Fruit fly (Drosophila melanogaster) whole organism, prepupa: ENCODE data around the gene CG10194.

Source experiments
- Blimp-1 ChIP-seq: fragments of 200-800 bp; sonication (Bioruptor generic); optimal IDR thresholded peaks from 3 replicates; lab custom pipeline; 2017; ENCODE audit warnings: missing biosample characterization, missing genetic modification characterization, mild to moderate bottlenecking, moderate library complexity, missing genetic modification reagents
- CG10631 ChIP-seq: fragments of 200-800 bp; sonication (Bioruptor generic); optimal IDR thresholded peaks from 2 replicates; lab custom pipeline; 2016; ENCODE audit warnings: missing biosample characterization, missing genetic modification characterization
- CG10669 ChIP-seq: fragments of 200-800 bp; sonication (Bioruptor generic); optimal IDR thresholded peaks from 3 replicates; lab custom pipeline; 2018; ENCODE audit warnings: missing biosample characterization, mild to moderate bottlenecking, missing genetic modification characterization, moderate library complexity
- CG11294 ChIP-seq: fragments of 200-800 bp; sonication (Bioruptor generic); IDR thresholded peaks from 2 replicates; pipeline ENCODE4 v1.3.6; 2022; ENCODE audit warnings: missing biosample characterization, missing genetic modification characterization
- CG11762 ChIP-seq: fragments of 200-800 bp; sonication (Bioruptor generic); optimal IDR thresholded peaks from 3 replicates; lab custom pipeline; 2016; ENCODE audit warnings: missing biosample characterization, missing genetic modification characterization; ENCODE audit not compliant: insufficient read depth
- CG15336 ChIP-seq: fragments of 200-800 bp; sonication (Bioruptor generic); IDR thresholded peaks from 2 replicates; pipeline ENCODE4 v1.3.6; 2022; ENCODE audit warnings: missing biosample characterization, missing genetic modification characterization
- CG1621 ChIP-seq: fragments of 200-800 bp; sonication (Bioruptor generic); optimal IDR thresholded peaks from 3 replicates; lab custom pipeline; 2018; ENCODE audit warnings: missing biosample characterization, mild to moderate bottlenecking, missing genetic modification characterization
- CG16779 ChIP-seq: fragments of 200-800 bp; sonication (Bioruptor generic); optimal IDR thresholded peaks from 3 replicates; lab custom pipeline; 2017; ENCODE audit warnings: missing biosample characterization, mild to moderate bottlenecking, missing genetic modification characterization
- CG3032 ChIP-seq: fragments of 200-800 bp; optimal IDR thresholded peaks from 2 replicates; lab custom pipeline; 2019; ENCODE audit warnings: missing biosample characterization, mild to moderate bottlenecking, missing genetic modification characterization, moderate library complexity
- CG31627 ChIP-seq: fragments of 200-800 bp; sonication (Bioruptor generic); optimal IDR thresholded peaks from 3 replicates; lab custom pipeline; 2016; ENCODE audit warnings: missing biosample characterization, missing genetic modification characterization
- CG32006 ChIP-seq: fragments of 200-800 bp; sonication (Bioruptor generic); optimal IDR thresholded peaks from 3 replicates; lab custom pipeline; 2017; ENCODE audit warnings: missing biosample characterization, mild to moderate bottlenecking, missing genetic modification characterization
- CG3919 ChIP-seq: fragments of 200-800 bp; sonication (Bioruptor generic); optimal IDR thresholded peaks from 3 replicates; lab custom pipeline; 2016; ENCODE audit warnings: missing biosample characterization, missing genetic modification characterization
- CG4318 ChIP-seq: fragments of 200-800 bp; sonication (Bioruptor generic); optimal IDR thresholded peaks from 3 replicates; lab custom pipeline; 2017; ENCODE audit warnings: missing biosample characterization, mild to moderate bottlenecking, missing genetic modification characterization
- CG6792 ChIP-seq: fragments of 200-800 bp; sonication (Bioruptor generic); optimal IDR thresholded peaks from 3 replicates; lab custom pipeline; 2016; ENCODE audit warnings: missing biosample characterization, missing genetic modification characterization
- CG6808 ChIP-seq: fragments of 200-800 bp; sonication (Bioruptor generic); optimal IDR thresholded peaks from 3 replicates; lab custom pipeline; 2017; ENCODE audit warnings: missing biosample characterization, missing genetic modification characterization, mild to moderate bottlenecking, moderate library complexity, missing genetic modification reagents
- CG6854 ChIP-seq: fragments of 200-800 bp; sonication (Bioruptor generic); optimal IDR thresholded peaks from 2 replicates; lab custom pipeline; 2017; ENCODE audit warnings: missing biosample characterization, mild to moderate bottlenecking, missing genetic modification characterization
- CG7368 ChIP-seq: fragments of 200-800 bp; sonication (Bioruptor generic); optimal IDR thresholded peaks from 3 replicates; lab custom pipeline; 2016; ENCODE audit warnings: missing biosample characterization, missing genetic modification characterization
- CG8119 ChIP-seq: fragments of 200-800 bp; sonication (Bioruptor generic); IDR thresholded peaks from 3 replicates; pipeline ENCODE4 v1.3.6; 2022; ENCODE audit warnings: missing biosample characterization, missing genetic modification characterization
- CG8632 ChIP-seq: fragments of 200-800 bp; sonication (Bioruptor generic); optimal IDR thresholded peaks from 3 replicates; lab custom pipeline; 2016; ENCODE audit warnings: missing biosample characterization, missing genetic modification characterization
- Eip78C ChIP-seq: fragments of 200-800 bp; sonication (Bioruptor generic); peaks from one replicate; lab custom pipeline; 2016; ENCODE audit warnings: missing biosample characterization, missing genetic modification characterization
- Eip93F ChIP-seq: fragments of 200-800 bp; sonication (Bioruptor generic); optimal IDR thresholded peaks from 2 replicates; lab custom pipeline; 2016; ENCODE audit warnings: missing biosample characterization, mild to moderate bottlenecking, missing genetic modification characterization
- Ets96B ChIP-seq: fragments of 200-800 bp; optimal IDR thresholded peaks from 2 replicates; lab custom pipeline; 2019; ENCODE audit warnings: missing biosample characterization, mild to moderate bottlenecking, missing genetic modification characterization, moderate library complexity
- Gug ChIP-seq: fragments of 200-800 bp; sonication (Bioruptor generic); IDR thresholded peaks from 2 replicates; pipeline ENCODE4 v1.3.6; 2022; ENCODE audit warnings: missing biosample characterization, missing genetic modification characterization
- Hr38 ChIP-seq: sonication (Bioruptor generic); optimal IDR thresholded peaks from 2 replicates; lab custom pipeline; 2016; ENCODE audit warnings: missing biosample characterization, missing genetic modification characterization
- Hr4 ChIP-seq: fragments of 200-800 bp; sonication (Bioruptor generic); optimal IDR thresholded peaks from 3 replicates; lab custom pipeline; 2016; ENCODE audit warnings: missing biosample characterization, missing genetic modification characterization
- Lpt ChIP-seq: fragments of 200-800 bp; sonication (Bioruptor generic); optimal IDR thresholded peaks from 3 replicates; lab custom pipeline; 2016; ENCODE audit warnings: missing biosample characterization, missing genetic modification characterization
- OdsH ChIP-seq: fragments of 200-800 bp; sonication (Bioruptor generic); optimal IDR thresholded peaks from 3 replicates; lab custom pipeline; 2016; ENCODE audit warnings: missing biosample characterization, missing genetic modification characterization
- Smox ChIP-seq: fragments of 200-800 bp; sonication (Bioruptor generic); optimal IDR thresholded peaks from 3 replicates; lab custom pipeline; 2016; ENCODE audit warnings: missing biosample characterization, missing genetic modification characterization
- Sox15 ChIP-seq: fragments of 200-800 bp; sonication (Bioruptor generic); optimal IDR thresholded peaks from 3 replicates; lab custom pipeline; 2016; ENCODE audit warnings: missing biosample characterization, missing genetic modification characterization
- achi ChIP-seq: fragments of 200-800 bp; sonication (Bioruptor generic); optimal IDR thresholded peaks from 3 replicates; lab custom pipeline; 2016; ENCODE audit warnings: missing biosample characterization, missing genetic modification characterization
- acj6 ChIP-seq: fragments of 200-800 bp; sonication (Bioruptor generic); optimal IDR thresholded peaks from 3 replicates; lab custom pipeline; 2016; ENCODE audit warnings: missing biosample characterization, missing genetic modification characterization
- cyc ChIP-seq: fragments of 200-800 bp; sonication (Bioruptor generic); optimal IDR thresholded peaks from 3 replicates; lab custom pipeline; 2016; ENCODE audit warnings: missing biosample characterization, missing genetic modification characterization
- dac ChIP-seq: fragments of 200-800 bp; sonication (Bioruptor generic); optimal IDR thresholded peaks from 2 replicates; lab custom pipeline; 2017; ENCODE audit warnings: missing biosample characterization, mild to moderate bottlenecking, missing genetic modification characterization
- dsx ChIP-seq: fragments of 200-800 bp; optimal IDR thresholded peaks from 3 replicates; lab custom pipeline; 2019; ENCODE audit warnings: missing biosample characterization, mild to moderate bottlenecking, missing genetic modification characterization, moderate library complexity; ENCODE audit not compliant: poor library complexity, severe bottlenecking
- eg ChIP-seq: fragments of 200-800 bp; sonication (Bioruptor generic); IDR thresholded peaks from 3 replicates; pipeline ENCODE4 v1.3.6; 2022; ENCODE audit warnings: missing biosample characterization, missing genetic modification characterization
- esn ChIP-seq: fragments of 200-800 bp; sonication (Bioruptor generic); optimal IDR thresholded peaks from 2 replicates; lab custom pipeline; 2016; ENCODE audit warnings: missing biosample characterization, mild to moderate bottlenecking, missing genetic modification characterization, moderate library complexity
- fd59A ChIP-seq: fragments of 200-800 bp; sonication (Bioruptor generic); optimal IDR thresholded peaks from 2 replicates; lab custom pipeline; 2017; ENCODE audit warnings: missing biosample characterization, mild to moderate bottlenecking, missing genetic modification characterization, missing genetic modification reagents
- fd85E ChIP-seq: fragments of 200-800 bp; sonication (Bioruptor generic); optimal IDR thresholded peaks from 3 replicates; lab custom pipeline; 2016; ENCODE audit warnings: missing biosample characterization, missing genetic modification characterization
- fkh ChIP-seq: fragments of 200-800 bp; sonication (Bioruptor generic); optimal IDR thresholded peaks from 3 replicates; lab custom pipeline; 2017; ENCODE audit warnings: missing biosample characterization, mild to moderate bottlenecking, missing genetic modification characterization, moderate library complexity
- lz ChIP-seq: fragments of 200-800 bp; sonication (Bioruptor generic); optimal IDR thresholded peaks from 3 replicates; lab custom pipeline; 2016; ENCODE audit warnings: missing biosample characterization, missing genetic modification characterization
- net ChIP-seq: fragments of 200-800 bp; sonication (Bioruptor generic); optimal IDR thresholded peaks from 3 replicates; lab custom pipeline; 2016; ENCODE audit warnings: missing biosample characterization, missing genetic modification characterization
- pdm3 ChIP-seq: fragments of 200-800 bp; sonication (Bioruptor generic); optimal IDR thresholded peaks from 3 replicates; lab custom pipeline; 2016; ENCODE audit warnings: missing biosample characterization, missing genetic modification characterization
- salr ChIP-seq, 2 experiments: fragments of 200-800 bp; sonication (Bioruptor generic); optimal IDR thresholded peaks; 3 replicates each; lab custom pipeline; 2016 to 2018; ENCODE audit warnings: missing biosample characterization in 2 of 2, missing genetic modification characterization in 2 of 2, mild to moderate bottlenecking in 1 of 2
- spab ChIP-seq: fragments of 200-800 bp; sonication (Bioruptor generic); optimal IDR thresholded peaks from 2 replicates; lab custom pipeline; 2017; ENCODE audit warnings: missing biosample characterization, mild to moderate bottlenecking, missing genetic modification characterization, missing genetic modification reagents
- ss ChIP-seq, 2 experiments: fragments of 200-800 bp; sonication (Bioruptor generic); optimal IDR thresholded peaks; 2 replicates in 1 of 2; 3 replicates in 1 of 2; lab custom pipeline; 2017 to 2018; ENCODE audit warnings: mild to moderate bottlenecking in 2 of 2, missing biosample characterization in 2 of 2, missing genetic modification characterization in 2 of 2, moderate library complexity in 1 of 2
- svp ChIP-seq: fragments of 200-800 bp; sonication (Bioruptor generic); peaks from one replicate; lab custom pipeline; 2016; ENCODE audit warnings: missing biosample characterization, missing genetic modification characterization
- topi ChIP-seq: fragments of 200-800 bp; sonication (Bioruptor generic); optimal IDR thresholded peaks from 3 replicates; lab custom pipeline; 2016; ENCODE audit warnings: missing biosample characterization, missing genetic modification characterization
- vri ChIP-seq: fragments of 200-800 bp; sonication (Bioruptor generic); optimal IDR thresholded peaks from 3 replicates; lab custom pipeline; 2016; ENCODE audit warnings: missing biosample characterization, mild to moderate bottlenecking, missing genetic modification characterization

The CG10194 gene

dm6 chr2L:19530092-19530491, 40.2 kb upstream of the CG10194 start, which contains the start of gene CG10165:
CG10165 (minus strand) TSS chr2L:19530305.
- TF ChIP-seq CG11762 (GFP tag; lab: Kevin White, UChicago) (no peak), dsx (GFP tag; lab: Kevin White, UChicago) (peak; percentile 61), CG15336 (GFP tag; lab: Robert Waterston, UW) (no peak), cyc (GFP tag; lab: Kevin White, UChicago) (no peak), fd85E (GFP tag; lab: Kevin White, UChicago) (no peak), dac (GFP tag; lab: Kevin White, UChicago) (no peak), CG1621 (no peak), CG4318 (GFP tag; lab: Kevin White, UChicago) (no peak), svp (no peak), Sox15 (GFP tag; lab: Kevin White, UChicago) (no peak), fkh (GFP tag; lab: Kevin White, UChicago) (peak; percentile 81), net (no peak)

- TF ChIP-seq CG1621 (peak; percentile 93), spab (GFP tag; lab: Kevin White, UChicago) (peak; percentile 92), OdsH (GFP tag; lab: Kevin White, UChicago) (peak; percentile 97), CG7368 (GFP tag; lab: Kevin White, UChicago) (peak; percentile 90), CG3032 (peak; percentile 93), CG3919 (GFP tag; lab: Kevin White, UChicago) (peak; percentile 97), vri (peak; percentile 83), lz (peak; percentile 77), Hr38 (peak; percentile 33), Sox15 (GFP tag; lab: Kevin White, UChicago) (peak; percentile 74), Smox (GFP tag; lab: Kevin White, UChicago) (peak; percentile 53), Eip78C (peak; percentile 99), CG11294 (GFP tag; lab: Robert Waterston, UW) (peak; percentile 99), fd85E (GFP tag; lab: Kevin White, UChicago) (peak; percentile 67), cyc (GFP tag; lab: Kevin White, UChicago) (peak; percentile 60), salr (GFP tag; optimal IDR thresholded peaks at IDR 0.05; lab: Kevin White, UChicago) (peak; percentile 89 to 97), Eip93F (GFP tag; lab: Kevin White, UChicago) (peak; percentile 61), acj6 (peak; percentile 94), Blimp-1 (no peak), Ets96B (peak; percentile 98), CG15336 (GFP tag; lab: Robert Waterston, UW) (peak; percentile 100), Lpt (peak; percentile 96), fd59A (GFP tag; lab: Kevin White, UChicago) (peak; percentile 96), CG8632 (GFP tag; lab: Kevin White, UChicago) (peak; percentile 90), pdm3 (GFP tag; lab: Kevin White, UChicago) (peak; percentile 97), CG6808 (GFP tag; lab: Kevin White, UChicago) (peak; percentile 92), Hr4 (GFP tag; lab: Kevin White, UChicago) (peak; percentile 99), topi (GFP tag; lab: Kevin White, UChicago) (peak; percentile 71), CG16779 (tag; lab: Kevin White, UChicago) (peak; percentile 97), CG31627 (GFP tag; lab: Kevin White, UChicago) (peak; percentile 64), esn (peak; percentile 74), CG4318 (GFP tag; lab: Kevin White, UChicago) (peak; percentile 95), CG6854 (GFP tag; lab: Kevin White, UChicago) (no peak), Gug (GFP tag; lab: Robert Waterston, UW) (peak; percentile 99), net (peak; percentile 97), dsx (GFP tag; lab: Kevin White, UChicago) (peak; percentile 97), CG11762 (GFP tag; lab: Kevin White, UChicago) (peak; percentile 93), svp (no peak), CG6792 (peak; percentile 91), CG8119 (peak; percentile 99), achi (GFP tag; lab: Kevin White, UChicago) (peak; percentile 97), CG10669 (GFP tag; lab: Kevin White, UChicago) (peak; percentile 94), CG10631 (peak; percentile 96), ss (GFP tag; optimal IDR thresholded peaks at IDR 0.05; lab: Kevin White, UChicago) (peak; percentile 94), eg (GFP tag; lab: Robert Waterston, UW) (peak; percentile 100), CG32006 (GFP tag; lab: Kevin White, UChicago) (peak; percentile 99)
Measured at dm6 chr2L:19528308-19528707, 38.4 kb upstream of the CG10194 start.
